Worm (Caenorhabditis elegans): ENCODE results near the gene Y51B9A.14.

The Y51B9A.14 gene

ce11 chrII:9438853-9439252 is 40.6 kb upstream of the Y51B9A.14 start:
- TF ChIP-seq elt-1 (tag; optimal IDR thresholded peaks at IDR 0.05) (no peak), unc-39 (tag; optimal IDR thresholded peaks at IDR 0.05) (no peak), ZK546.5 (tag; optimal IDR thresholded peaks at IDR 0.05) (no peak), egl-27 (tag; optimal IDR thresholded peaks at IDR 0.05) (no peak), skn-1 (tag; optimal IDR thresholded peaks at IDR 0.05) (no peak), mab-5 (tag; optimal IDR thresholded peaks at IDR 0.05) (no peak), nhr-237 (tag; optimal IDR thresholded peaks at IDR 0.05) (no peak)

- TF ChIP-seq egl-27 (tag; optimal IDR thresholded peaks at IDR 0.05) (no peak), nhr-23 (tag; optimal IDR thresholded peaks at IDR 0.05) (no peak), lin-39 (tag; optimal IDR thresholded peaks at IDR 0.05) (no peak), ztf-4 (tag; optimal IDR thresholded peaks at IDR 0.05) (no peak), snpc-4 (tag; optimal IDR thresholded peaks at IDR 0.05) (no peak), lin-11 (tag; optimal IDR thresholded peaks at IDR 0.05) (no peak), crh-2 (tag; optimal IDR thresholded peaks at IDR 0.05) (no peak), alr-1 (tag; optimal IDR thresholded peaks at IDR 0.05) (no peak), ceh-16 (tag; optimal IDR thresholded peaks at IDR 0.05) (no peak), unc-55 (GFP tag; optimal IDR thresholded peaks at IDR 0.05) (no peak), elt-1 (tag; optimal IDR thresholded peaks at IDR 0.05) (no peak), blmp-1 (tag; optimal IDR thresholded peaks at IDR 0.05; ENCODE audit: insufficient read depth) (no peak), dmd-4 (tag; optimal IDR thresholded peaks at IDR 0.05) (no peak), nhr-237 (tag; optimal IDR thresholded peaks at IDR 0.05) (no peak), nhr-21 (tag; optimal IDR thresholded peaks at IDR 0.05) (no peak), zag-1 (tag; optimal IDR thresholded peaks at IDR 0.05) (no peak), unc-62 (GFP tag; optimal IDR thresholded peaks at IDR 0.05) (no peak)
Observed at ce11 chrII:9438227-9438626, 40.0 kb upstream of the Y51B9A.14 start, which contains the start of gene chil-13. Gene chil-13, minus strand, starts transcription at chrII:9438327.

- TF ChIP-seq mdl-1 (tag; optimal IDR thresholded peaks at IDR 0.05) (no peak), lin-11 (tag; optimal IDR thresholded peaks at IDR 0.05) (no peak), sma-9 (GFP tag; optimal IDR thresholded peaks at IDR 0.05) (no peak), sma-9 (tag; optimal IDR thresholded peaks at IDR 0.05) (no peak), nhr-25 (tag; optimal IDR thresholded peaks at IDR 0.05) (no peak), Y55F3AM.14 (GFP tag; optimal IDR thresholded peaks at IDR 0.05) (no peak), dmd-4 (tag; optimal IDR thresholded peaks at IDR 0.05) (no peak), nhr-10 (tag; optimal IDR thresholded peaks at IDR 0.05) (no peak), aly-2 (tag; optimal IDR thresholded peaks at IDR 0.05) (no peak), zag-1 (tag; optimal IDR thresholded peaks at IDR 0.05) (no peak)
Observed at ce11 chrII:9436009-9436408, 37.7 kb upstream of the Y51B9A.14 start, which contains the start of gene kin-16. Gene kin-16, minus strand, starts transcription at chrII:9436109.

- no peak for TF ChIP-seq ceh-82 (tag; optimal IDR thresholded peaks at IDR 0.05)
- no peak for TF ChIP-seq dmd-4 (tag; optimal IDR thresholded peaks at IDR 0.05)
- peak; percentile 26 for TF ChIP-seq nhr-25 (tag; optimal IDR thresholded peaks at IDR 0.05)
- no peak for TF ChIP-seq Y55F3AM.14 (GFP tag; optimal IDR thresholded peaks at IDR 0.05)
- TF ChIP-seq ZK546.5 (tag; optimal IDR thresholded peaks at IDR 0.05): no peak
Observed at ce11 chrII:9433609-9434008, 35.3 kb upstream of the Y51B9A.14 start, which contains the start of gene kin-15. Gene kin-15, minus strand, starts transcription at chrII:9433709.

DNA sequence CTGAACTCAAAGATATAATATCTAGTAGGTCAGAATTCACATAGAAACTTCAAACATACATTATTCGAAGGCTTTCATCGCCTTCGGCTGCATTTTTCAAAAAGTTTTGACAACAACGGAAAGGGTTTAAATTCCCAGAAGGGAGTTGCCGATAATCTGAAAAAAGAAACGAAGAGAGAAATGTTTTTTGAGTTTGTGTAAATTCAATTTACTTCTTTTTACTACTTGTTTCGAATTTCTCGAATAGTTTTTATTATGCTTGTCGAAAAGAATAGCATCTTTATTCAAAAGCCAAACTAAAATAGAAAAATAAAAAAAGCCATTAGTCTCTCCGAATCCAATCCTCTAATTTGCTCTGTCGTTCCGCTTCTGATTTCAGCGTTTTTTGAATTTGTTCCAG is 32.8 kb upstream of the Y51B9A.14 start:
- TF ChIP-seq mbf-1 (tag; optimal IDR thresholded peaks at IDR 0.05) (no peak), ceh-16 (tag; optimal IDR thresholded peaks at IDR 0.05) (no peak), nhr-11 (tag; optimal IDR thresholded peaks at IDR 0.05) (no peak), elt-1 (tag; optimal IDR thresholded peaks at IDR 0.05) (no peak), peb-1 (tag; optimal IDR thresholded peaks at IDR 0.05) (no peak), F13H6.1 (tag; optimal IDR thresholded peaks at IDR 0.05) (no peak), blmp-1 (tag; optimal IDR thresholded peaks at IDR 0.05; ENCODE audit: insufficient read depth) (no peak), R02D3.7 (tag; optimal IDR thresholded peaks at IDR 0.05) (no peak), elt-3 (tag; optimal IDR thresholded peaks at IDR 0.05) (no peak), mab-5 (tag; optimal IDR thresholded peaks at IDR 0.05) (no peak)

All from whole organism, L2 larva.